Fruit fly (Drosophila melanogaster) whole organism, embryonic: ENCODE measurements around the gene Cpr30F.

Experiments
- Abd-B ChIP-seq: fragments of 200-800 bp; sonication (Bioruptor generic); optimal IDR thresholded peaks from 2 replicates; lab custom pipeline; 2018; ENCODE audit warnings: missing biosample characterization, mild to moderate bottlenecking, missing genetic modification characterization, moderate library complexity
- CG6272 ChIP-seq: fragments of 200-800 bp; sonication (Bioruptor generic); IDR thresholded peaks from 2 replicates; pipeline ENCODE4 v1.3.6; 2022; ENCODE audit warnings: missing biosample characterization, missing genetic modification characterization

DNA sequence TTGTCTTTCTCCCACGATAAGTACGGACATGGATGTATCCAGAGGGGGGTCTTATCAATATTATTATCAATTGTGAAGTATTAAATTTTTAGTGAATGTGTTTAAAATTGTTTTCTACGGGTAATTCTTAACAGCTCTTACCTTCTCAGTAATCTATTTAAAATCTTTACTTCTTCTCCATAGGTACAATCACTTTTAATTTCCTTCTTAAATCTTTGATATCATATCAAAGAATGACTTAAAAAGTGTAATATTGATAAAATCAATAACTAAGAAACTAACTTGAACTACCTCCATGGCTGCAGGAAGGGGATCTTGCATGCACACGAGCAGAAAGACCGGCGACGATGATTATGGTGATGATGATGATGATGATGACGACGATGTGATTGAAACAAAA, 49.6 kb upstream of the Cpr30F start:
- TF ChIP-seq Abd-B (no peak), CG6272 (GFP tag; lab: Robert Waterston, UW) (no peak)
